Fruit fly (Drosophila melanogaster): ENCODE measurements around the gene CG9168.
"Not testable (repeated sequence)": the region's sequence is repeated elsewhere in the genome, so short reads cannot be mapped to it uniquely, and the experiment has no call there.

The CG9168 gene

DNA sequence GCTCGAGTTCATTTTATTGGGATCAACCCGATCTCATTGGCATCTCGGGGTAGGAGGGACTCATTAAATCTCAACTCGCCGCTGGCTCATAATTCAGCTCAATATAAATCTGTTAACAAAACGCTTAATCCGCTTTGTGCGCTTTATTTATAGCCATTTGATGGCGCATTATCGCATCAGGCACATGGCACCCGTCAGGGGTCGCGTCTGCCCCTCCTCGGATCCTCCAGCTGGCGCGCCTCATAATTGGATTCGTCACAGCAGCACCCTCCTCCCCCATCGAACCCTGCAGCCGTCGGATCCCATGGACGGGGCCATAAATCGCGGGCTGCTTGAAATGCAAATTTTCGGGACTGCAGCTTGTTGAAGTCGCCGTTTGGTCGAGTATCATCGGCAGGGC is 20.4 kb upstream of the CG9168 start:
- TF ChIP-seq CG4496 (GFP tag; IDR thresholded peaks at IDR 0.05) (no peak), CG9948 (tag; optimal IDR thresholded peaks at IDR 0.05) (no peak), CG15710 (tag; optimal IDR thresholded peaks at IDR 0.05) (no peak), CG12605 (GFP tag; IDR thresholded peaks at IDR 0.05) (no peak), CG34367 (tag; optimal IDR thresholded peaks at IDR 0.05) (no peak), Pif1B (GFP tag; optimal IDR thresholded peaks at IDR 0.05) (no peak), CG10348 (GFP tag; IDR thresholded peaks at IDR 0.05) (no peak)

DNA sequence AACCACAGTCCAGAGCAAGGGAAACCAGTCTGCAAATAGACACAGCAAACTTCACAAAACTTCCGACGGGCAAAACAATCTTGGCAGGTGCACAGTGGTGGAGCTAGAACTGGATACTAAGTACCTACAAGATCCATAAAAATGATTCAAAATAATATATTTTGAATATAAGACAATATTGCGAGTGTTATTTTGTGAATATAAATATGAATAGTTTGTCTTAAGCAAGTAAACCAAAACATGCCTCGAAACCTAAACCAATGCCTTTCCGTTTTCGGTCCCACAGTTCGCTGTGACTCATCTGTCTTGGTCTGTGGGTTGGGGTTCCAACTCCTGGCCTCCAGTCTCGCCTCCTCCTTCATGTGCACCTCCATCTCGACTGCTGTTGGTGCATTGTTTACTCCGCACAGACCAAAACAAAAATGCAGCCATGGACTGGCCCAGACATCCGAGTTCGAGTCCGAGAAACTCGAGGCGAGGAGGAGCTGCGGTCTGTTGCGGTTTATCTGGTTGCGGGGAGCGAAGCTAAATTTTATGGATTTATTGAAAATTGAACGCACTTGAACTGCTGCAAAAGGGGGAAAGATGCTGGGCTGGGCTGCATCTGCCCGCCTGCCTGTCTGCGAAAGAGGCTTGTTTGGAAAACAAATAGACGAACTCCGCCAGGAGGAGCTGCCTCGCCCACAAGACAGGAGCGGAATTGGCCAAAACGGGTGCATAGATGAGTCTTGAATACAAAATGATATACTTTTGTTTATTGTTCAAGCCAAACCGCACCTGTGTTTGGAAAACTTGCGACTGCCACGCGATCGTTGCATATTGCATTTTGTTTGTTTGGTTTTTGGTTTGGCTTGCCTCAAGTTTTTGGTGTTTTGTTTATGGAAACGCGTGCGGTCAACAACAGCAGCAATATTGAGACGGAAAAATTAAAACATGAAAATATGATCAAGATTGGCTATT is 18.6 kb upstream of the CG9168 start:
- peak; percentile 90 for TF ChIP-seq CG8159 (tag; optimal IDR thresholded peaks at IDR 0.05)
- peak; percentile 85 for TF ChIP-seq D1 (tag; optimal IDR thresholded peaks at IDR 0.05)
- TF ChIP-seq Snoo (tag; optimal IDR thresholded peaks at IDR 0.05) = peak; percentile 20
- peak; percentile 87 for TF ChIP-seq CG15710 (tag; optimal IDR thresholded peaks at IDR 0.05)
- TF ChIP-seq CG10348 (GFP tag; IDR thresholded peaks at IDR 0.05) = no peak
- peak; percentile 86 for TF ChIP-seq CG4496 (GFP tag; IDR thresholded peaks at IDR 0.05)
- peak; percentile 66 for TF ChIP-seq CG13204 (GFP tag; optimal IDR thresholded peaks at IDR 0.05)
- peak; percentile 74 for TF ChIP-seq EcR (GFP tag; optimal IDR thresholded peaks at IDR 0.05)
- peak; percentile 85 for TF ChIP-seq Pif1B (GFP tag; optimal IDR thresholded peaks at IDR 0.05)
- TF ChIP-seq Ets98B (GFP tag; IDR thresholded peaks at IDR 0.05) = peak; percentile 75
- peak; percentile 28; the same call in 1 of the 2 replicates for TF ChIP-seq CG32121 (GFP tag; IDR thresholded peaks at IDR 0.05)
- peak; percentile 77 for TF ChIP-seq CG12605 (GFP tag; IDR thresholded peaks at IDR 0.05)
- TF ChIP-seq Pif1A (GFP tag; optimal IDR thresholded peaks at IDR 0.05) = peak; percentile 88
- TF ChIP-seq CG34367 (tag; optimal IDR thresholded peaks at IDR 0.05) = peak; percentile 90
- peak; percentile 76 for TF ChIP-seq fd96Ca (GFP tag; IDR thresholded peaks at IDR 0.05)
- TF ChIP-seq CG14655 (GFP tag; optimal IDR thresholded peaks at IDR 0.05) = peak; percentile 93
- peak; percentile 88 for TF ChIP-seq CG8301 (tag; optimal IDR thresholded peaks at IDR 0.05)
- TF ChIP-seq CG9948 (tag; optimal IDR thresholded peaks at IDR 0.05) = peak; percentile 89
- peak; percentile 76 for TF ChIP-seq gl (tag; optimal IDR thresholded peaks at IDR 0.05)
- TF ChIP-seq rn (GFP tag; IDR thresholded peaks at IDR 0.05) = 0 out of 2 replicates have a peak, but pooled peaks have one; percentile 23
- TF ChIP-seq CG17806 (tag; optimal IDR thresholded peaks at IDR 0.05) = peak; percentile 90

DNA sequence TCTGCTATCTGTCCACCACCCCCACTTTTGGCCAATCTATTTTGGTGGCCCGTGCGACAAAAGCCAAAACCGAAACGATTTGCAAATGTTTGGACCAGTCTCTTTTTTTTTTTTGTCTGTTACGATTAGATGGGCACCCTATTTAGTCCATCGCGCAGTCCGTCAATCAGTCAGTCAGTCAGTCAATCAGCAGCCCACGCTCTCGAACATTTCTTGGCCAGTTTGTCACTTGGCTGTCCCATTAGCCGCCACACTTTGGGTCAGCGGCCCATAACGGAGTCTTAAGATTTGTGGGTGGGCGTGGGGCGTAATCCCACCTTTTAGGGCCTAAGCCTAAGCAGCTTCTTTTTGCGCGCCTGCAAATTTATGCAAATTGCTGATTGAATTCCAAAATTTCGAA is 16.4 kb upstream of the CG9168 start:
- no peak for TF ChIP-seq CG10348 (GFP tag; IDR thresholded peaks at IDR 0.05)

DNA sequence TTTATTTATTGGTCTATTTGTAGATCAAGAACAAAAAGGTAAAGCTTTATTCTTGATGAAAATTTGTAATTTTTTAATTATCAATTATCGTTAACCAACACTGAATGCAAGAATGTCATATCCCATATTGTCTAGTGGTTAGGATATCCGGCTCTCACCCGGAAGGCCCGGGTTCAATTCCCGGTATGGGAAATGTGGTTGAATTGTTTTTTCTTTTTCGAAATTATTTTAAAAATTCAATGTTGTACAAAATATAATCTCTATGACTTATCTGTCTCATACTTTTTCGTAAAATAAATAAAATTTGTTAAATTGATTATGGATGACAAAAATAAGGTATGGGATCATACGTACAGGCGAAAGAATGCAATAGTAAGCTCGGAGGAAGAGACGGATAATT is 12.6 kb upstream of the CG9168 start, which contains the start of gene CG32320:
Gene CG32320 (plus strand): TSS at position 301 of the 400 bp plus-strand sequence.
- not testable (repeated sequence) for TF ChIP-seq CG14655 (GFP tag; optimal IDR thresholded peaks at IDR 0.05); fd96Ca (GFP tag; IDR thresholded peaks at IDR 0.05); rn (GFP tag; IDR thresholded peaks at IDR 0.05)

DNA sequence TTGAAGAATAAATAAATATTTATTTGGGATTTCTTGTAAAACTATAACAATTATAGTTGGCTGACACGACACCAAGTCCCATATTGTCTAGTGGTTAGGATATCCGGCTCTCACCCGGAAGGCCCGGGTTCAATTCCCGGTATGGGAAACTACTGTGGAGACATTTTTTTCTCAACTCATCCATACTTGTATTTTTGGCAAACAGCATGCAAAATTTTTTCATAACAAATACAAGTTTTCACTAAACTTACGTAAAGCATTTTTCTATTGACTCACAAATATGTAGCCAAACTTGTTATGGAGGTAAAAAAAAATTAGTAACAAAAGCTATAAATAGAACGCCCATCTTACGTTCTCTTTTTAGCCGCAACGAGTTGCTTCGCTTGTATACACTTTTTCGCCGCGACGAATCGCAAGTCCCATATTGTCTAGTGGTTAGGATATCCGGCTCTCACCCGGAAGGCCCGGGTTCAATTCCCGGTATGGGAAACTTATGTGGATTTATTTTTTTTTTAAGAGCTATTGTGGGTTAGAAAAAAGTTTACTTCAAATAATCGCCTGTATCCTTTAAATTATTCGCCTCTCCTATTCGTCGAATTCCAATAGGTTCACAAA is 9.4 kb upstream of the CG9168 start:
- TF ChIP-seq Ets98B (GFP tag; IDR thresholded peaks at IDR 0.05) = no peak
- no peak for TF ChIP-seq CG32121 (GFP tag; IDR thresholded peaks at IDR 0.05)
- TF ChIP-seq CG8159 (tag; optimal IDR thresholded peaks at IDR 0.05) = no peak
- no peak for TF ChIP-seq CG13204 (GFP tag; optimal IDR thresholded peaks at IDR 0.05)
- TF ChIP-seq CG15710 (tag; optimal IDR thresholded peaks at IDR 0.05) = no peak
- TF ChIP-seq CG12605 (GFP tag; IDR thresholded peaks at IDR 0.05) = no peak
- no peak for TF ChIP-seq D1 (tag; optimal IDR thresholded peaks at IDR 0.05)
- TF ChIP-seq EcR (GFP tag; optimal IDR thresholded peaks at IDR 0.05) = no peak
- TF ChIP-seq CG10348 (GFP tag; IDR thresholded peaks at IDR 0.05) = no peak
- no peak for TF ChIP-seq Pif1B (GFP tag; optimal IDR thresholded peaks at IDR 0.05)
- TF ChIP-seq CG14655 (GFP tag; optimal IDR thresholded peaks at IDR 0.05) = no peak
- TF ChIP-seq gl (tag; optimal IDR thresholded peaks at IDR 0.05) = no peak
- TF ChIP-seq CG34367 (tag; optimal IDR thresholded peaks at IDR 0.05) = no peak
- TF ChIP-seq CG17806 (tag; optimal IDR thresholded peaks at IDR 0.05) = no peak
- TF ChIP-seq Snoo (tag; optimal IDR thresholded peaks at IDR 0.05) = no peak

DNA sequence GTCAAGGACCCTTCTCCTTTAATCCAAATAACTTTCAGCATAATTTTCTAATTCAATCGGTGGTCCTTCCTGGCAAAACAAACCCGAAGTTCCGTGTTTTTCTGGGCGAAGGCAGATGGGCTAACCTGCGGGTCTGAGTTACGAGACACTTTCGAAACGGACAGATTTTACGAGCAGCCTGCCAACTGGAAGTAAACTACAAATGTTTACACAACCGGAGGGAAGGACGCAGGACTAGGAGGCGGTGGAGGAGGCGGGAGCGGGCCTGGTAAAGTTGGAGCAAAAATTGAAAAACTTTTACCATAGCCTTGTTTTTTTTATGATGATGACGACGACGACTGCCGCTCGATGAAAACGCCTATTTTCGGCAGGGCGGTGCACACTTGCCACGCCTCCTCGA is 8.7 kb upstream of the CG9168 start:
- no peak for TF ChIP-seq CG32121 (GFP tag; IDR thresholded peaks at IDR 0.05)
- TF ChIP-seq CG34367 (tag; optimal IDR thresholded peaks at IDR 0.05) = no peak
- TF ChIP-seq Ets98B (GFP tag; IDR thresholded peaks at IDR 0.05) = no peak
- TF ChIP-seq CG17806 (tag; optimal IDR thresholded peaks at IDR 0.05) = no peak
- no peak for TF ChIP-seq CG10348 (GFP tag; IDR thresholded peaks at IDR 0.05)
- TF ChIP-seq CG12605 (GFP tag; IDR thresholded peaks at IDR 0.05) = no peak
- no peak for TF ChIP-seq gl (tag; optimal IDR thresholded peaks at IDR 0.05)
- no peak for TF ChIP-seq CG15710 (tag; optimal IDR thresholded peaks at IDR 0.05)

Data from whole organism, pupa.